Fruit fly (Drosophila melanogaster) whole organism: ENCODE measurements around the gene NSD.

Experiments
- pan ChIP-seq: fragments of >200 bp; optimal IDR thresholded peaks from 2 replicates; lab custom pipeline; 2017
- psq ChIP-seq: fragments of >200 bp; optimal IDR thresholded peaks from 2 replicates; lab custom pipeline; 2017

DNA sequence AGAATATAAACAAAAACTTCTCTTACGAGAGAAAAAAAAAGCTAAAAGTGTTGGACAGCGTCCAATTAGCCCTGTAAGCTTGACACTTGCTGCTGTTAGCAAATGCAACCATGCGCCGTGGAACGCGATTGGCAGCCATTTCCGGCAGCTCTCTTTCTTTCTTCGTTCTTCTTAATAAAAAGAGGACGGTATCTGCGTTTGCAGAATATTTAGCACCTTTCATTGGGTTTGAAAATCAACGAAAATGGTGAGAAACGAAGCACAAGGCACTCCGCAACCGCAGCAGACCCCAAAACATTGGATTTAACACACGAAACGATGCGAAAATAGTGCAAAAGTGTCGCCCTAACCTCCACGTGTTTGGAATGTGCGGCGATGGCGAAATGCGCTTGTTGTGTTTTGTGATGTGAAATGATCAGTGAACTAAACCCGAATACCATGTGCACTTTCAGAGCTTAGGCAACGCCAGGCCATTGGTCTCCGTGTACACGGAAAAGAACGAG is 14.9 kb downstream of the NSD start, which contains the start of gene RpL4:
- TF ChIP-seq pan (no peak), psq (lab: Kevin White, UChicago) (no peak)
